Worm (Caenorhabditis elegans) whole organism, L1 larva: ENCODE measurements around the gene F53C3.3.

Experiments
- C34B4.2 ChIP-seq: sonication (generic microtip); optimal IDR thresholded peaks from 2 replicates; lab custom pipeline; 2017; ENCODE audit warnings: mild to moderate bottlenecking, missing genetic modification characterization, missing compliant biosample characterization
- aha-1 ChIP-seq: fragments of 150-350 bp; optimal IDR thresholded peaks from 2 replicates; lab custom pipeline; 2014; ENCODE audit warnings: missing biosample characterization, missing genetic modification characterization
- ama-1 ChIP-seq: fragments of 150-350 bp; optimal IDR thresholded peaks from 2 replicates; lab custom pipeline; 2014
- blmp-1 ChIP-seq: fragments of 150-350 bp; optimal IDR thresholded peaks from 2 replicates; lab custom pipeline; 2014; ENCODE audit warnings: missing biosample characterization, missing genetic modification characterization
- ceh-8 ChIP-seq: fragments of 200-800 bp; sonication (Bioruptor generic); optimal IDR thresholded peaks from 2 replicates; lab custom pipeline; 2018; ENCODE audit warnings: mild to moderate bottlenecking, missing genetic modification characterization, moderate library complexity, missing compliant biosample characterization
- ceh-82 ChIP-seq, 3 experiments: fragments of 150-350 bp in 1 of 3; sonication (generic microtip) in 2 of 3; optimal IDR thresholded peaks; 2 replicates each; lab custom pipeline; 2014 to 2017; ENCODE audit warnings: missing biosample characterization in 3 of 3, missing genetic modification characterization in 3 of 3
- ceh-88 ChIP-seq: fragments of 200-800 bp; sonication (Bioruptor generic); IDR thresholded peaks from 2 replicates; pipeline ENCODE4 v1.3.6; 2022; ENCODE audit warnings: missing genetic modification characterization, missing compliant biosample characterization
- ceh-90 ChIP-seq: sonication (generic microtip); optimal IDR thresholded peaks from 2 replicates; lab custom pipeline; 2016; ENCODE audit warnings: missing genetic modification characterization, missing compliant biosample characterization
- ces-1 ChIP-seq: fragments of 150-350 bp; optimal IDR thresholded peaks from 2 replicates; lab custom pipeline; 2014; ENCODE audit warnings: missing biosample characterization, missing genetic modification reagents, missing genetic modification characterization
- egl-13 ChIP-seq: sonication (generic microtip); optimal IDR thresholded peaks from 2 replicates; lab custom pipeline; 2016; ENCODE audit warnings: missing genotype, missing genetic modification reagents, missing genetic modification characterization, missing compliant biosample characterization
- elt-2 ChIP-seq: sonication (generic microtip); optimal IDR thresholded peaks from 2 replicates; lab custom pipeline; 2016; ENCODE audit warnings: missing genetic modification characterization, mild to moderate bottlenecking, inconsistent platforms, missing compliant biosample characterization, missing genetic modification reagents
- elt-3 ChIP-seq, 6 experiments: fragments of 150-350 bp in 1 of 6; sonication (generic microtip); optimal IDR thresholded peaks; 2 replicates each; lab custom pipeline; 2017 to 2018; ENCODE audit warnings: missing biosample characterization in 6 of 6, missing genetic modification characterization in 6 of 6, inconsistent platforms in 1 of 6
- ets-5 ChIP-seq: fragments of 200-800 bp; sonication (Bioruptor generic); IDR thresholded peaks from 2 replicates; pipeline ENCODE4 v1.3.6; 2022; ENCODE audit warnings: missing genetic modification characterization, missing compliant biosample characterization
- fkh-10 ChIP-seq: sonication (generic microtip); optimal IDR thresholded peaks from 2 replicates; lab custom pipeline; 2017; ENCODE audit warnings: missing biosample characterization, missing genetic modification reagents, missing genetic modification characterization
- fos-1 ChIP-seq: fragments of 150-350 bp; optimal IDR thresholded peaks from 2 replicates; lab custom pipeline; 2014; ENCODE audit warnings: missing biosample characterization, missing genetic modification characterization
- grh-1 ChIP-seq: fragments of 200-800 bp; sonication (Bioruptor generic); IDR thresholded peaks from 2 replicates; pipeline ENCODE4 v1.3.6; 2022; ENCODE audit warnings: missing genetic modification reagents, missing genetic modification characterization, missing compliant biosample characterization
- irx-1 ChIP-seq: sonication (generic microtip); optimal IDR thresholded peaks from 2 replicates; lab custom pipeline; 2016; ENCODE audit warnings: missing genetic modification characterization, missing compliant biosample characterization
- isw-1 ChIP-seq: fragments of 200-800 bp; sonication (Bioruptor generic); IDR thresholded peaks from 2 replicates; pipeline ENCODE4 v1.3.6; 2022; ENCODE audit warnings: missing genetic modification characterization, missing compliant biosample characterization
- jun-1 ChIP-seq: fragments of 150-350 bp; optimal IDR thresholded peaks from 2 replicates; lab custom pipeline; 2014; ENCODE audit warnings: missing biosample characterization, missing genetic modification reagents, missing genetic modification characterization
- lin-13 ChIP-seq: fragments of 150-350 bp; optimal IDR thresholded peaks from 2 replicates; lab custom pipeline; 2014; ENCODE audit warnings: missing biosample characterization, missing genetic modification reagents, missing genetic modification characterization
- lin-14 ChIP-seq: fragments of 200-800 bp; sonication (Bioruptor generic); optimal IDR thresholded peaks from 2 replicates; lab custom pipeline; 2018; ENCODE audit warnings: mild to moderate bottlenecking, missing genetic modification characterization, moderate library complexity, missing compliant biosample characterization
- lin-15B ChIP-seq: fragments of 150-350 bp; sonication (generic microtip); optimal IDR thresholded peaks from 3 replicates; lab custom pipeline; 2014; ENCODE audit warnings: missing biosample characterization, missing genetic modification characterization
- lin-35 ChIP-seq, 2 experiments: fragments of 150-350 bp; optimal IDR thresholded peaks; 2 replicates each; lab custom pipeline; 2014; ENCODE audit warnings: missing biosample characterization in 2 of 2, missing genetic modification characterization in 2 of 2, missing genetic modification reagents in 2 of 2
- lir-3 ChIP-seq: sonication (generic microtip); optimal IDR thresholded peaks from 2 replicates; lab custom pipeline; 2016; ENCODE audit warnings: mild to moderate bottlenecking, missing genetic modification characterization, moderate library complexity, missing compliant biosample characterization; ENCODE audit not compliant: poor library complexity
- mdl-1 ChIP-seq, 2 experiments: fragments of 150-350 bp; optimal IDR thresholded peaks; 2 replicates each; lab custom pipeline; 2014 to 2017; ENCODE audit warnings: missing biosample characterization in 2 of 2, missing genetic modification characterization in 2 of 2, inconsistent platforms in 1 of 2
- mep-1 ChIP-seq: fragments of 150-350 bp; optimal IDR thresholded peaks from 2 replicates; lab custom pipeline; 2014; ENCODE audit warnings: missing biosample characterization, missing genetic modification characterization
- nhr-12 ChIP-seq: sonication (generic microtip); optimal IDR thresholded peaks from 2 replicates; lab custom pipeline; 2017; ENCODE audit warnings: missing biosample characterization, missing genetic modification characterization
- nhr-19 ChIP-seq: fragments of 200-800 bp; sonication (Bioruptor generic); conservative IDR thresholded peaks from 2 replicates; pipeline ENCODE4 v1.3.6; 2022; ENCODE audit warnings: missing genetic modification characterization, missing compliant biosample characterization
- nhr-237 ChIP-seq: fragments of 150-350 bp; optimal IDR thresholded peaks from 2 replicates; lab custom pipeline; 2014; ENCODE audit warnings: missing biosample characterization, missing genetic modification characterization
- nhr-28 ChIP-seq: fragments of 150-350 bp; optimal IDR thresholded peaks from 2 replicates; lab custom pipeline; 2014; ENCODE audit warnings: missing biosample characterization, missing genetic modification characterization
- nhr-47 ChIP-seq: sonication (generic microtip); optimal IDR thresholded peaks from 2 replicates; lab custom pipeline; 2016; ENCODE audit warnings: mild to moderate bottlenecking, missing genetic modification characterization, moderate library complexity, missing compliant biosample characterization
- nhr-71 ChIP-seq: sonication (generic microtip); optimal IDR thresholded peaks from 2 replicates; lab custom pipeline; 2016; ENCODE audit warnings: mild to moderate bottlenecking, missing genetic modification characterization, moderate library complexity, missing compliant biosample characterization
- nhr-77 ChIP-seq: fragments of 150-350 bp; optimal IDR thresholded peaks from 2 replicates; lab custom pipeline; 2014; ENCODE audit warnings: missing biosample characterization, missing genetic modification characterization
- pqm-1 ChIP-seq: sonication (generic microtip); optimal IDR thresholded peaks from 3 replicates; lab custom pipeline; 2017; ENCODE audit warnings: missing biosample characterization, missing genetic modification characterization
- rnt-1 ChIP-seq: sonication (generic microtip); optimal IDR thresholded peaks from 2 replicates; lab custom pipeline; 2016; ENCODE audit warnings: mild to moderate bottlenecking, missing genetic modification characterization, moderate library complexity, missing compliant biosample characterization
- skn-1 ChIP-seq: fragments of 150-350 bp; optimal IDR thresholded peaks from 2 replicates; lab custom pipeline; 2014; ENCODE audit warnings: missing biosample characterization, missing genetic modification characterization
- snpc-4 ChIP-seq: fragments of 150-350 bp; optimal IDR thresholded peaks from 2 replicates; lab custom pipeline; 2014; ENCODE audit warnings: missing biosample characterization, missing genetic modification characterization
- snu-23 ChIP-seq: sonication (generic microtip); optimal IDR thresholded peaks from 2 replicates; lab custom pipeline; 2016; ENCODE audit warnings: missing genetic modification characterization, missing compliant biosample characterization
- sox-4 ChIP-seq: sonication (generic microtip); optimal IDR thresholded peaks from 2 replicates; lab custom pipeline; 2016; ENCODE audit warnings: missing genetic modification characterization, missing compliant biosample characterization
- tbx-2 ChIP-seq: sonication (generic microtip); optimal IDR thresholded peaks from 2 replicates; lab custom pipeline; 2016; ENCODE audit warnings: missing genetic modification characterization, missing compliant biosample characterization
- unc-98 ChIP-seq: fragments of 200-800 bp; sonication (Bioruptor generic); IDR thresholded peaks from 2 replicates; pipeline ENCODE4 v1.3.6; 2022; ENCODE audit warnings: missing genetic modification characterization, missing compliant biosample characterization
- xbp-1 ChIP-seq: sonication (generic microtip); optimal IDR thresholded peaks from 2 replicates; lab custom pipeline; 2016; ENCODE audit warnings: missing genetic modification characterization, missing compliant biosample characterization

F53C3.3 gene

ce11 chrII:3897758-3898494, 4.7 kb upstream of the F53C3.3 start, which contains the start of gene F53C3.6 (continued):
- peak; percentile 53 for TF ChIP-seq nhr-19 (GFP tag; lab: Robert Waterston, UW)
- peak; percentile 61 for TF ChIP-seq snu-23 (GFP tag; lab: Kevin White, UChicago)
- TF ChIP-seq lin-14 (GFP tag; lab: Kevin White, UChicago): peak; percentile 95
- TF ChIP-seq skn-1 (tag; lab: Kevin White, UChicago): peak; percentile 70
- TF ChIP-seq jun-1 (tag; lab: Kevin White, UChicago): peak; percentile 28
- peak; percentile 26 for TF ChIP-seq snpc-4 (tag; lab: Kevin White, UChicago)
- peak; percentile 71 for TF ChIP-seq mep-1 (tag; lab: Kevin White, UChicago)
- peak; percentile 41 for TF ChIP-seq blmp-1 (tag; lab: Kevin White, UChicago)
- peak; percentile 40 for TF ChIP-seq grh-1
- no peak for TF ChIP-seq aha-1 (tag; lab: Kevin White, UChicago)
- TF ChIP-seq ceh-8: peak; percentile 77
- TF ChIP-seq fos-1 (tag; lab: Kevin White, UChicago): peak; percentile 51
- no peak for TF ChIP-seq nhr-12 (tag; lab: Kevin White, UChicago)
- peak; percentile 37 for TF ChIP-seq rnt-1 (tag; lab: Kevin White, UChicago)
- TF ChIP-seq ces-1: peak; percentile 71
- TF ChIP-seq ama-1 (lab: Kevin White, UChicago): no peak
- TF ChIP-seq elt-2: peak; percentile 4
- peak; percentile 31 to 71 for TF ChIP-seq lin-35 (GFP tag; optimal IDR thresholded peaks at IDR 0.05; lab: Kevin White, UChicago)
- TF ChIP-seq elt-3 (tag; optimal IDR thresholded peaks at IDR 0.05; lab: Kevin White, UChicago): peak in 2 of 6 experiments; percentile 2 to 66
- peak; percentile 51 for TF ChIP-seq nhr-77 (tag; lab: Kevin White, UChicago)
- TF ChIP-seq nhr-47 (tag; lab: Kevin White, UChicago): peak; percentile 81
- 0 out of 2 replicates have a peak, but pooled peaks have one; percentile 16 for TF ChIP-seq unc-98 (GFP tag; lab: Robert Waterston, UW)
- peak; percentile 44 for TF ChIP-seq irx-1
- TF ChIP-seq mdl-1 (tag; optimal IDR thresholded peaks at IDR 0.05; lab: Kevin White, UChicago): peak in 1 of 2 experiments; percentile 55
- TF ChIP-seq sox-4 (tag; lab: Kevin White, UChicago): peak; percentile 48
- TF ChIP-seq lin-13 (GFP tag; lab: Kevin White, UChicago): peak; percentile 51
- peak; percentile 65 for TF ChIP-seq tbx-2 (tag; lab: Kevin White, UChicago)

ce11 chrII:3901108-3901507, 1.5 kb upstream of the F53C3.3 start, which contains the start of gene F53C3.4:
Gene F53C3.4, plus strand, starts transcription at chrII:3901408.
- TF ChIP-seq xbp-1 (no peak), ceh-82 (tag; optimal IDR thresholded peaks at IDR 0.05; lab: Kevin White, UChicago) (no peak), ceh-90 (tag; lab: Kevin White, UChicago) (no peak), nhr-71 (tag; lab: Kevin White, UChicago) (no peak), lin-13 (GFP tag; lab: Kevin White, UChicago) (no peak), isw-1 (GFP tag; lab: Robert Waterston, UW) (no peak), nhr-28 (no peak), fkh-10 (no peak), nhr-237 (tag; lab: Kevin White, UChicago) (no peak), lin-15B (tag; lab: Kevin White, UChicago) (no peak), nhr-19 (GFP tag; lab: Robert Waterston, UW) (no peak), C34B4.2 (tag; lab: Kevin White, UChicago) (no peak), egl-13 (no peak), elt-2 (no peak), sox-4 (tag; lab: Kevin White, UChicago) (no peak), pqm-1 (tag; lab: Kevin White, UChicago) (no peak), ceh-88 (GFP tag; lab: Robert Waterston, UW) (no peak), lir-3 (tag; lab: Kevin White, UChicago) (no peak), ets-5 (no peak)
